Fruit fly (Drosophila melanogaster) whole organism, embryonic: ENCODE measurements around the gene CG42656.

Source experiments
- Ada2b ChIP-seq: fragments of 200-800 bp; sonication (Bioruptor generic); IDR thresholded peaks from 2 replicates; pipeline ENCODE4 v1.3.6; 2022; ENCODE audit warnings: missing biosample characterization, missing genetic modification characterization
- CG10147 ChIP-seq: fragments of 200-800 bp; sonication (Bioruptor generic); optimal IDR thresholded peaks from 2 replicates; lab custom pipeline; 2019; ENCODE audit warnings: missing biosample characterization, mild to moderate bottlenecking, missing genetic modification characterization, moderate library complexity
- CG10267 ChIP-seq: fragments of 200-800 bp; sonication (Bioruptor generic); optimal IDR thresholded peaks from 2 replicates; lab custom pipeline; 2018; ENCODE audit warnings: missing biosample characterization, mild to moderate bottlenecking, missing genetic modification characterization, moderate library complexity
- CG10366 ChIP-seq: fragments of 200-800 bp; sonication (Bioruptor generic); IDR thresholded peaks from 2 replicates; pipeline ENCODE4 v1.3.6; 2022; ENCODE audit warnings: missing biosample characterization, missing genetic modification characterization
- CG11456 ChIP-seq: fragments of 200-800 bp; sonication (Bioruptor generic); IDR thresholded peaks from 3 replicates; pipeline ENCODE4 v1.3.6; 2022; ENCODE audit warnings: missing biosample characterization, missing genetic modification characterization
- CG11723 ChIP-seq: fragments of 200-800 bp; sonication (Bioruptor generic); optimal IDR thresholded peaks from 2 replicates; lab custom pipeline; 2017; ENCODE audit warnings: missing biosample characterization, mild to moderate bottlenecking, missing genetic modification characterization
- CG12071 ChIP-seq: fragments of 200-800 bp; sonication (Bioruptor generic); optimal IDR thresholded peaks from 3 replicates; lab custom pipeline; 2018; ENCODE audit warnings: missing biosample characterization, mild to moderate bottlenecking, missing genetic modification characterization
- CG12219 ChIP-seq: fragments of 200-800 bp; sonication (Bioruptor generic); optimal IDR thresholded peaks from 3 replicates; lab custom pipeline; 2018; ENCODE audit warnings: missing biosample characterization, mild to moderate bottlenecking, missing genetic modification characterization
- CG12942 ChIP-seq: fragments of 200-800 bp; sonication (Bioruptor generic); optimal IDR thresholded peaks from 3 replicates; lab custom pipeline; 2016; ENCODE audit warnings: missing biosample characterization, missing genetic modification characterization
- CG13624 ChIP-seq: fragments of 200-800 bp; sonication (Bioruptor generic); optimal IDR thresholded peaks from 2 replicates; lab custom pipeline; 2016; ENCODE audit warnings: missing biosample characterization, missing genetic modification characterization
- CG13775 ChIP-seq: fragments of 200-800 bp; sonication (Bioruptor generic); optimal IDR thresholded peaks from 3 replicates; lab custom pipeline; 2017; ENCODE audit warnings: missing biosample characterization, mild to moderate bottlenecking, missing genetic modification characterization
- CG14050 ChIP-seq: fragments of 200-800 bp; sonication (Bioruptor generic); IDR thresholded peaks from 3 replicates; pipeline ENCODE4 v1.3.6; 2022; ENCODE audit warnings: missing biosample characterization, missing genetic modification characterization
- CG1647 ChIP-seq: fragments of 200-800 bp; sonication (Bioruptor generic); optimal IDR thresholded peaks from 3 replicates; lab custom pipeline; 2016; ENCODE audit warnings: missing biosample characterization, missing genetic modification characterization
- CG17186 ChIP-seq: fragments of 200-800 bp; sonication (Bioruptor generic); optimal IDR thresholded peaks from 3 replicates; lab custom pipeline; 2017; ENCODE audit warnings: missing biosample characterization, missing genetic modification reagents, missing genetic modification characterization
- CG17385 ChIP-seq: fragments of 200-800 bp; sonication (Bioruptor generic); optimal IDR thresholded peaks from 3 replicates; lab custom pipeline; 2018; ENCODE audit warnings: missing biosample characterization, mild to moderate bottlenecking, missing genetic modification characterization
- CG30431 ChIP-seq: fragments of 200-800 bp; sonication (Bioruptor generic); optimal IDR thresholded peaks from 2 replicates; lab custom pipeline; 2017; ENCODE audit warnings: missing biosample characterization, missing genetic modification characterization
- CG31365 ChIP-seq: fragments of 200-800 bp; sonication (Bioruptor generic); optimal IDR thresholded peaks from 2 replicates; lab custom pipeline; 2018; ENCODE audit warnings: missing biosample characterization, mild to moderate bottlenecking, missing genetic modification characterization
- CG4730 ChIP-seq: fragments of 200-800 bp; sonication (Bioruptor generic); IDR thresholded peaks from 2 replicates; pipeline ENCODE4 v1.3.6; 2022; ENCODE audit warnings: missing biosample characterization, missing genetic modification characterization
- CG6254 ChIP-seq: fragments of 200-800 bp; sonication (Bioruptor generic); optimal IDR thresholded peaks from 3 replicates; lab custom pipeline; 2017; ENCODE audit warnings: mild to moderate bottlenecking, missing biosample characterization, missing genetic modification reagents, missing genetic modification characterization
- CG7271 ChIP-seq: fragments of 200-800 bp; sonication (Bioruptor generic); optimal IDR thresholded peaks from 2 replicates; lab custom pipeline; 2018; ENCODE audit warnings: missing biosample characterization, mild to moderate bottlenecking, missing genetic modification characterization, moderate library complexity
- Camta ChIP-seq: fragments of 200-800 bp; sonication (Bioruptor generic); optimal IDR thresholded peaks from 2 replicates; lab custom pipeline; 2016; ENCODE audit warnings: missing biosample characterization, missing genetic modification characterization
- CoRest ChIP-seq: fragments of 200-800 bp; sonication (Bioruptor generic); optimal IDR thresholded peaks from 3 replicates; lab custom pipeline; 2018; ENCODE audit warnings: missing biosample characterization, mild to moderate bottlenecking, missing genetic modification characterization, moderate library complexity
- Dfd ChIP-seq, 2 experiments: fragments of >200 bp; optimal IDR thresholded peaks; 2 replicates each; lab custom pipeline; 2017; ENCODE audit warnings: missing biosample characterization in 2 of 2, missing genetic modification characterization in 2 of 2
- Fer1 ChIP-seq: fragments of 200-800 bp; sonication (Bioruptor generic); optimal IDR thresholded peaks from 2 replicates; lab custom pipeline; 2017; ENCODE audit warnings: missing biosample characterization, mild to moderate bottlenecking, missing genetic modification characterization
- Kr ChIP-seq: fragments of 200-800 bp; sonication (Bioruptor generic); optimal IDR thresholded peaks from 2 replicates; lab custom pipeline; 2017; ENCODE audit warnings: missing biosample characterization, mild to moderate bottlenecking, missing genetic modification characterization
- Lpt ChIP-seq: fragments of >200 bp; optimal IDR thresholded peaks from 2 replicates; lab custom pipeline; 2018; ENCODE audit warnings: missing biosample characterization, missing genetic modification characterization
- MESR4 ChIP-seq: fragments of 200-800 bp; sonication (Bioruptor generic); optimal IDR thresholded peaks from 2 replicates; lab custom pipeline; 2018; ENCODE audit warnings: missing biosample characterization, mild to moderate bottlenecking, missing genetic modification characterization, moderate library complexity
- Scr ChIP-seq: fragments of 200-800 bp; sonication (Bioruptor generic); IDR thresholded peaks from 2 replicates; pipeline ENCODE4 v1.3.6; 2022; ENCODE audit warnings: missing biosample characterization, missing genetic modification characterization; ENCODE audit not compliant: partially characterized antibody
- Sin3A ChIP-seq: fragments of >200 bp; optimal IDR thresholded peaks from 2 replicates; lab custom pipeline; 2018
- Ssrp ChIP-seq: fragments of 200-800 bp; sonication (Bioruptor generic); optimal IDR thresholded peaks from 2 replicates; lab custom pipeline; 2018; ENCODE audit warnings: missing biosample characterization, mild to moderate bottlenecking, missing genetic modification characterization, moderate library complexity
- Stat92E ChIP-seq, 3 experiments: fragments of >200 bp in 2 of 3; fragments of 200-800 bp in 1 of 3; sonication (Bioruptor generic) in 1 of 3; optimal IDR thresholded peaks; 2 replicates each; lab custom pipeline; 2017 to 2019; ENCODE audit warnings: missing biosample characterization in 3 of 3, missing genetic modification characterization in 3 of 3, mild to moderate bottlenecking in 1 of 3, moderate library complexity in 1 of 3
- Usf ChIP-seq: fragments of 200-800 bp; sonication (Bioruptor generic); optimal IDR thresholded peaks from 2 replicates; lab custom pipeline; 2017; ENCODE audit warnings: missing genotype, missing biosample characterization, missing genetic modification characterization
- amos ChIP-seq: fragments of 200-800 bp; sonication (Bioruptor generic); IDR thresholded peaks from 2 replicates; pipeline ENCODE4 v1.3.6; 2022; ENCODE audit warnings: missing biosample characterization, missing genetic modification characterization; ENCODE audit not compliant: partially characterized antibody
- bcd ChIP-seq: fragments of 200-800 bp; sonication (Bioruptor generic); optimal IDR thresholded peaks from 2 replicates; lab custom pipeline; 2017; ENCODE audit warnings: missing biosample characterization, mild to moderate bottlenecking, missing genetic modification characterization
- caup ChIP-seq: fragments of 200-800 bp; sonication (Bioruptor generic); optimal IDR thresholded peaks from 3 replicates; lab custom pipeline; 2017; ENCODE audit warnings: missing biosample characterization, mild to moderate bottlenecking, missing genetic modification characterization, moderate library complexity; ENCODE audit not compliant: severe bottlenecking
- chm ChIP-seq: fragments of 200-800 bp; sonication (Bioruptor generic); IDR thresholded peaks from 2 replicates; pipeline ENCODE4 v1.3.6; 2022; ENCODE audit warnings: missing biosample characterization, missing genetic modification characterization
- da ChIP-seq: fragments of 200-800 bp; sonication (Bioruptor generic); optimal IDR thresholded peaks from 2 replicates; lab custom pipeline; 2016; ENCODE audit warnings: missing biosample characterization, missing genetic modification characterization
- fd102C ChIP-seq: fragments of 200-800 bp; sonication (Bioruptor generic); optimal IDR thresholded peaks from 2 replicates; lab custom pipeline; 2018; ENCODE audit warnings: missing biosample characterization, mild to moderate bottlenecking, missing genetic modification characterization, moderate library complexity
- h ChIP-seq: fragments of >200 bp; optimal IDR thresholded peaks from 2 replicates; lab custom pipeline; 2017
- jing ChIP-seq: fragments of 200-800 bp; sonication (Bioruptor generic); optimal IDR thresholded peaks from 2 replicates; lab custom pipeline; 2018; ENCODE audit warnings: missing biosample characterization, mild to moderate bottlenecking, missing genetic modification characterization
- lov ChIP-seq, 2 experiments: fragments of 200-800 bp in 1 of 2; fragments of >200 bp in 1 of 2; sonication (Bioruptor generic) in 1 of 2; IDR thresholded peaks in 1 of 2; optimal IDR thresholded peaks in 1 of 2; 2 replicates in 1 of 2; 3 replicates in 1 of 2; pipeline versions ENCODE4 v1.3.6 to Lab custom; 2017 to 2022; ENCODE audit warnings: missing biosample characterization in 1 of 2, missing genetic modification characterization in 1 of 2
- nerfin-2 ChIP-seq: fragments of 200-800 bp; sonication (Bioruptor generic); IDR thresholded peaks from 2 replicates; pipeline ENCODE4 v1.3.6; 2022; ENCODE audit warnings: missing biosample characterization, missing genetic modification characterization; ENCODE audit not compliant: partially characterized antibody
- odd ChIP-seq: fragments of 200-800 bp; sonication (Bioruptor generic); optimal IDR thresholded peaks from 2 replicates; lab custom pipeline; 2017; ENCODE audit warnings: missing biosample characterization, mild to moderate bottlenecking, missing genetic modification characterization
- sens ChIP-seq: fragments of 200-800 bp; sonication (Bioruptor generic); peaks from one replicate; lab custom pipeline; 2016; ENCODE audit warnings: missing biosample characterization, missing genetic modification characterization
- sim ChIP-seq: fragments of 200-800 bp; sonication (Bioruptor generic); IDR thresholded peaks from 2 replicates; pipeline ENCODE4 v1.3.6; 2022; ENCODE audit warnings: missing biosample characterization, missing genetic modification characterization
- slou ChIP-seq: fragments of 200-800 bp; sonication (Bioruptor generic); optimal IDR thresholded peaks from 3 replicates; lab custom pipeline; 2016; ENCODE audit warnings: missing biosample characterization, missing genetic modification characterization
- ssp ChIP-seq: fragments of 200-800 bp; sonication (Bioruptor generic); IDR thresholded peaks from 2 replicates; pipeline ENCODE4 v1.3.6; 2022; ENCODE audit warnings: missing biosample characterization, missing genetic modification characterization
- stwl ChIP-seq: fragments of 200-800 bp; sonication (Bioruptor generic); optimal IDR thresholded peaks from 3 replicates; lab custom pipeline; 2018; ENCODE audit warnings: missing biosample characterization, mild to moderate bottlenecking, missing genetic modification characterization, moderate library complexity
- tup ChIP-seq: fragments of 200-800 bp; sonication (Bioruptor generic); optimal IDR thresholded peaks from 2 replicates; lab custom pipeline; 2016; ENCODE audit warnings: missing biosample characterization, mild to moderate bottlenecking, missing genetic modification characterization, moderate library complexity
- vvl ChIP-seq: fragments of 200-800 bp; sonication (Bioruptor generic); IDR thresholded peaks from 2 replicates; pipeline ENCODE4 v1.3.6; 2022; ENCODE audit warnings: missing biosample characterization, missing genetic modification characterization
- zf30C ChIP-seq: fragments of 200-800 bp; sonication (Bioruptor generic); optimal IDR thresholded peaks from 3 replicates; lab custom pipeline; 2018; ENCODE audit warnings: missing biosample characterization, mild to moderate bottlenecking, missing genetic modification characterization

CG42656 gene

DNA sequence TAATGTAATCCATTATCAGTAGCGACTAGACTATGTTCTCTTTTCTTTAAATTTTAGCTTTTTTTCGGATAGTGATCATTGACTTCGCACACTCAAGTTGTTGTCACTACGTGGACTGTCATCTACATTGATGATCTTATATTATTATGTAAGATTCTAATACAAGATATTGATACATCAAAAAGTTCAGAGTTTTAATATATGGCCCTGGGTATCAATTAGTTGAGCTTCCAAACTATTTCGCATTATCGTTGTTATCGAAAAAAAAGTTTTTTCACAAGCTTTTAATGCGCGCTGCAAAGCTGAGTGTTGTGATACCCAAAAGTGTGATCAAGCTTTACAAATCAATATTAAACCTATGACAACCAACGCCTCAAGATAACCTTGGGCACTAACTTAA, 972 bp downstream of the CG42656 start (continued):
- TF ChIP-seq CG13624 (GFP tag; lab: Kevin White, UChicago): peak; percentile 32
- TF ChIP-seq CG4730 (GFP tag; lab: Robert Waterston, UW): no peak
- TF ChIP-seq Dfd (GFP tag; optimal IDR thresholded peaks at IDR 0.05; lab: Kevin White, UChicago): no peak
- TF ChIP-seq ssp (GFP tag; lab: Robert Waterston, UW): no peak
- TF ChIP-seq CG11723: no peak
- peak; percentile 78 for TF ChIP-seq nerfin-2 (GFP tag; lab: Robert Waterston, UW)
- TF ChIP-seq CG12942 (GFP tag; lab: Kevin White, UChicago): no peak
- TF ChIP-seq CG10147: peak; percentile 20
- TF ChIP-seq vvl: peak; percentile 34; the same call in 1 of the 2 replicates
- TF ChIP-seq Ada2b (GFP tag; lab: Robert Waterston, UW): no peak
- no peak for TF ChIP-seq h (lab: Kevin White, UChicago)
- TF ChIP-seq Kr: no peak
- TF ChIP-seq sim (GFP tag; lab: Robert Waterston, UW): no peak
- TF ChIP-seq CG30431 (GFP tag; lab: Kevin White, UChicago): no peak
- TF ChIP-seq Sin3A (lab: Kevin White, UChicago): no peak
- no peak for TF ChIP-seq tup (GFP tag; lab: Kevin White, UChicago)
- TF ChIP-seq CG1647 (GFP tag; lab: Kevin White, UChicago): no peak
- no peak for TF ChIP-seq da (GFP tag; lab: Kevin White, UChicago)
- peak; percentile 55 for TF ChIP-seq Scr (GFP tag; lab: Robert Waterston, UW)
- TF ChIP-seq CG6254: no peak
- no peak for TF ChIP-seq Fer1 (GFP tag; lab: Kevin White, UChicago)
- TF ChIP-seq CG14050: no peak
- TF ChIP-seq Stat92E (GFP tag; optimal IDR thresholded peaks at IDR 0.05; lab: Kevin White, UChicago): no peak
- TF ChIP-seq fd102C: no peak
- TF ChIP-seq CG7271 (tag; lab: Kevin White, UChicago): no peak
- no peak for TF ChIP-seq MESR4 (GFP tag; lab: Kevin White, UChicago)
- TF ChIP-seq Usf (GFP tag; lab: Kevin White, UChicago): no peak
- TF ChIP-seq CG31365: no peak
- peak; percentile 32 for TF ChIP-seq Camta
- no peak for TF ChIP-seq CG11456
- TF ChIP-seq CG17385 (GFP tag; lab: Kevin White, UChicago): no peak
- no peak for TF ChIP-seq lov (optimal IDR thresholded peaks at IDR 0.05; lab: Kevin White, UChicago)
- TF ChIP-seq lov (GFP tag; IDR thresholded peaks at IDR 0.05; lab: Robert Waterston, UW): no peak
- no peak for TF ChIP-seq CG10267 (tag; lab: Kevin White, UChicago)
- TF ChIP-seq CG17186 (GFP tag; lab: Kevin White, UChicago): no peak
- no peak for TF ChIP-seq zf30C
- TF ChIP-seq amos (GFP tag; lab: Robert Waterston, UW): peak; percentile 47; the same call in 1 of the 2 replicates
- no peak for TF ChIP-seq jing (GFP tag; lab: Kevin White, UChicago)
- TF ChIP-seq CG12071 (GFP tag; lab: Kevin White, UChicago): no peak
- no peak for TF ChIP-seq slou (GFP tag; lab: Kevin White, UChicago)
- TF ChIP-seq stwl (tag; lab: Kevin White, UChicago): no peak
- TF ChIP-seq CG13775: no peak
- TF ChIP-seq CoRest: peak; percentile 46
- TF ChIP-seq odd (GFP tag; lab: Kevin White, UChicago): no peak
- peak; percentile 9 for TF ChIP-seq bcd (GFP tag; lab: Kevin White, UChicago)
- no peak for TF ChIP-seq CG12219 (GFP tag; lab: Kevin White, UChicago)
- peak; percentile 89 for TF ChIP-seq sens (GFP tag; lab: Kevin White, UChicago)
- TF ChIP-seq Lpt (GFP tag; lab: Kevin White, UChicago): no peak
- no peak for TF ChIP-seq caup
- TF ChIP-seq chm: no peak
- TF ChIP-seq Ssrp: no peak
- TF ChIP-seq CG10366 (GFP tag; lab: Robert Waterston, UW): peak; percentile 26; the same call in 1 of the 2 replicates
